Fruit fly (Drosophila melanogaster) whole organism, wandering third instar larva: ENCODE data around the gene CG43814.
A peak's percentile ranks its signal among the peaks of the same experiment; 100 is the strongest.

ENCODE experiments used
- Abd-B ChIP-seq: fragments of >200 bp; optimal IDR thresholded peaks from 2 replicates; lab custom pipeline; 2017; ENCODE audit warnings: missing biosample characterization, missing genetic modification characterization
- CG9705 ChIP-seq: fragments of 200-800 bp; sonication (Bioruptor generic); optimal IDR thresholded peaks from 2 replicates; lab custom pipeline; 2018; ENCODE audit warnings: missing biosample characterization, mild to moderate bottlenecking, missing genetic modification characterization
- CrebA ChIP-seq: fragments of 200-800 bp; sonication (Bioruptor generic); optimal IDR thresholded peaks from 2 replicates; lab custom pipeline; 2016; ENCODE audit warnings: missing biosample characterization, mild to moderate bottlenecking, missing genetic modification characterization, borderline replicate concordance
- Dfd ChIP-seq: fragments of >200 bp; optimal IDR thresholded peaks from 2 replicates; lab custom pipeline; 2017; ENCODE audit warnings: missing biosample characterization, missing genetic modification characterization
- Dif ChIP-seq: fragments of 200-275, 200-300 bp; sonication (Bioruptor generic); optimal IDR thresholded peaks from 2 replicates; lab custom pipeline; 2018; ENCODE audit warnings: missing biosample characterization, missing genetic modification characterization; ENCODE audit not compliant: partially characterized antibody
- GATAd ChIP-seq: sonication (Bioruptor generic); optimal IDR thresholded peaks from 2 replicates; lab custom pipeline; 2016; ENCODE audit warnings: missing biosample characterization, missing genetic modification characterization
- HLH106 ChIP-seq: fragments of 200-800 bp; optimal IDR thresholded peaks from 3 replicates; lab custom pipeline; 2019; ENCODE audit warnings: missing biosample characterization, mild to moderate bottlenecking, missing genetic modification characterization, moderate library complexity
- Hnf4 ChIP-seq: fragments of 200-800 bp; sonication (Bioruptor generic); optimal IDR thresholded peaks from 2 replicates; lab custom pipeline; 2016; ENCODE audit warnings: missing biosample characterization, mild to moderate bottlenecking, missing genetic modification characterization
- Hr78 ChIP-seq: fragments of >200 bp; optimal IDR thresholded peaks from 2 replicates; lab custom pipeline; 2017; ENCODE audit warnings: missing biosample characterization, missing genetic modification characterization
- Hr83 ChIP-seq: fragments of 200-300 bp; sonication (Bioruptor generic); optimal IDR thresholded peaks from 2 replicates; lab custom pipeline; 2016; ENCODE audit warnings: missing biosample characterization, mild to moderate bottlenecking, missing genetic modification characterization, moderate library complexity; ENCODE audit not compliant: poor library complexity, severe bottlenecking
- Jra ChIP-seq: sonication (Bioruptor generic); optimal IDR thresholded peaks from 2 replicates; lab custom pipeline; 2016; ENCODE audit warnings: missing biosample characterization, missing genetic modification characterization
- Mio ChIP-seq: sonication (Bioruptor generic); optimal IDR thresholded peaks from 2 replicates; lab custom pipeline; 2016; ENCODE audit warnings: missing biosample characterization, missing genetic modification characterization
- Myc ChIP-seq: fragments of >200 bp; optimal IDR thresholded peaks from 2 replicates; lab custom pipeline; 2017
- N ChIP-seq: fragments of >200 bp; optimal IDR thresholded peaks from 2 replicates; lab custom pipeline; 2018; ENCODE audit warnings: missing biosample characterization, missing external identifiers, missing genetic modification characterization
- OdsH ChIP-seq: fragments of 200-800 bp; sonication (Bioruptor generic); optimal IDR thresholded peaks from 2 replicates; lab custom pipeline; 2016; ENCODE audit warnings: missing biosample characterization, mild to moderate bottlenecking, missing genetic modification characterization
- Rel ChIP-seq, 2 experiments: fragments of 200-800 bp; sonication (Bioruptor generic) in 1 of 2; optimal IDR thresholded peaks; 2 replicates in 1 of 2; 3 replicates in 1 of 2; lab custom pipeline; 2016 to 2019; ENCODE audit warnings: mild to moderate bottlenecking in 2 of 2, missing biosample characterization in 2 of 2, missing genetic modification characterization in 2 of 2, moderate library complexity in 1 of 2
- Sp1 ChIP-seq: fragments of 200-800 bp; sonication (Bioruptor generic); optimal IDR thresholded peaks from 3 replicates; lab custom pipeline; 2019; ENCODE audit warnings: missing biosample characterization, mild to moderate bottlenecking, missing genetic modification characterization, moderate library complexity
- Vsx2 ChIP-seq: fragments of 200-300, 225-300 bp; sonication (Bioruptor generic); optimal IDR thresholded peaks from 2 replicates; lab custom pipeline; 2018; ENCODE audit warnings: missing biosample characterization, missing genetic modification characterization; ENCODE audit not compliant: partially characterized antibody
- br ChIP-seq: fragments of 200-800 bp; sonication (Bioruptor generic); optimal IDR thresholded peaks from 2 replicates; lab custom pipeline; 2016; ENCODE audit warnings: missing biosample characterization, missing genetic modification characterization
- brk ChIP-seq: fragments of 200-800 bp; sonication (Bioruptor generic); optimal IDR thresholded peaks from 2 replicates; lab custom pipeline; 2016; ENCODE audit warnings: missing biosample characterization, mild to moderate bottlenecking, missing genetic modification characterization
- dl ChIP-seq, 2 experiments: fragments of 175-275, 200-275 bp in 1 of 2; fragments of 200-275 bp in 1 of 2; sonication (Bioruptor generic); optimal IDR thresholded peaks; lab custom pipeline; 2018; ENCODE audit warnings: mild to moderate bottlenecking in 2 of 2, missing biosample characterization in 2 of 2, missing genetic modification characterization in 2 of 2, moderate library complexity in 2 of 2; ENCODE audit not compliant: partially characterized antibody in 2 of 2, insufficient read depth in 1 of 2
- dmrt93B ChIP-seq: fragments of 200-800 bp; sonication (Bioruptor generic); optimal IDR thresholded peaks from 2 replicates; lab custom pipeline; 2018; ENCODE audit warnings: missing biosample characterization, mild to moderate bottlenecking, missing genetic modification characterization
- dsf ChIP-seq: sonication (Bioruptor generic); optimal IDR thresholded peaks from 2 replicates; lab custom pipeline; 2016; ENCODE audit warnings: missing biosample characterization, missing genetic modification characterization, borderline replicate concordance
- foxo ChIP-seq, 2 experiments: fragments of 200-800 bp; sonication (Bioruptor generic); optimal IDR thresholded peaks; 2 replicates in 1 of 2; 3 replicates in 1 of 2; lab custom pipeline; 2016 to 2017; ENCODE audit warnings: missing biosample characterization in 2 of 2, missing genetic modification characterization in 2 of 2
- fru ChIP-seq: fragments of 200-800 bp; sonication (Bioruptor generic); optimal IDR thresholded peaks from 3 replicates; lab custom pipeline; 2016; ENCODE audit warnings: missing biosample characterization, mild to moderate bottlenecking, missing genetic modification characterization
- h ChIP-seq: fragments of 200-800 bp; sonication (Bioruptor generic); optimal IDR thresholded peaks from 3 replicates; lab custom pipeline; 2016; ENCODE audit warnings: missing biosample characterization, mild to moderate bottlenecking, missing genetic modification characterization
- jim ChIP-seq: fragments of 175-275, 200-325 bp; sonication (Bioruptor generic); optimal IDR thresholded peaks from 2 replicates; lab custom pipeline; 2016; ENCODE audit warnings: missing biosample characterization, mild to moderate bottlenecking, missing genetic modification characterization
- lola ChIP-seq: fragments of >200 bp; optimal IDR thresholded peaks from 2 replicates; lab custom pipeline; 2017; ENCODE audit warnings: missing biosample characterization, missing genetic modification characterization
- pan ChIP-seq: fragments of >200 bp; optimal IDR thresholded peaks from 2 replicates; lab custom pipeline; 2017
- psq ChIP-seq: fragments of 200-800 bp; sonication (Bioruptor generic); optimal IDR thresholded peaks from 3 replicates; lab custom pipeline; 2017; ENCODE audit warnings: missing biosample characterization, mild to moderate bottlenecking, missing genetic modification characterization, moderate library complexity
- sage ChIP-seq: fragments of 200-800 bp; sonication (Bioruptor generic); optimal IDR thresholded peaks from 2 replicates; lab custom pipeline; 2016; ENCODE audit warnings: missing biosample characterization, mild to moderate bottlenecking, missing genetic modification characterization
- sv ChIP-seq: fragments of 200-800 bp; sonication (Bioruptor generic); optimal IDR thresholded peaks from 3 replicates; lab custom pipeline; 2016; ENCODE audit warnings: missing biosample characterization, missing genetic modification characterization
- tai ChIP-seq: sonication (Bioruptor generic); optimal IDR thresholded peaks from 2 replicates; lab custom pipeline; 2016; ENCODE audit warnings: missing biosample characterization, missing genetic modification characterization
- woc ChIP-seq: sonication (Bioruptor generic); optimal IDR thresholded peaks from 2 replicates; lab custom pipeline; 2016; ENCODE audit warnings: missing biosample characterization, mild to moderate bottlenecking, missing genetic modification characterization

The CG43814 gene

DNA sequence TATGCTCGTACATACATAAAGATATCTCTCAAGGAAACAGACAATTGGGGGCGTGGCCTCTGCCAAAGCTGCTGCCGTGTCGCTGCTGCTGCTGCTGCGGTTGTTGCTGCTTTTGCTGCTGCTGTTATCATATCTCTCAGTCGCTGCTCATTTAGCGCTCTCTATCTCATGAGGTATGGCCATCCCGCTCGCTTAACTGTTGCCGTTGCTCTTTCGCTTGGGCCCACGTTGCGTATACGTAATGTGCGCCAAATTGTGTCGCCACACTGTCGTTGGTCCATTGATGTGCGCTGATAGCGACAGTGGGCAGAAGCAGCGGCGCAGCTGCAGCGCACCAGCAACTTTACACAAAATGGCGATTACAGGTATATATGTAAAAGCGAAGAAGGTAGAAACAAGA is 8.7 kb downstream of the CG43814 start:
- TF ChIP-seq dmrt93B (GFP tag; lab: Kevin White, UChicago) (no peak), Dif (GFP tag; lab: Kevin White, UChicago) (peak; percentile 7), Dfd (GFP tag; lab: Kevin White, UChicago) (peak; percentile 52), GATAd (GFP tag; lab: Kevin White, UChicago) (no peak)

DNA sequence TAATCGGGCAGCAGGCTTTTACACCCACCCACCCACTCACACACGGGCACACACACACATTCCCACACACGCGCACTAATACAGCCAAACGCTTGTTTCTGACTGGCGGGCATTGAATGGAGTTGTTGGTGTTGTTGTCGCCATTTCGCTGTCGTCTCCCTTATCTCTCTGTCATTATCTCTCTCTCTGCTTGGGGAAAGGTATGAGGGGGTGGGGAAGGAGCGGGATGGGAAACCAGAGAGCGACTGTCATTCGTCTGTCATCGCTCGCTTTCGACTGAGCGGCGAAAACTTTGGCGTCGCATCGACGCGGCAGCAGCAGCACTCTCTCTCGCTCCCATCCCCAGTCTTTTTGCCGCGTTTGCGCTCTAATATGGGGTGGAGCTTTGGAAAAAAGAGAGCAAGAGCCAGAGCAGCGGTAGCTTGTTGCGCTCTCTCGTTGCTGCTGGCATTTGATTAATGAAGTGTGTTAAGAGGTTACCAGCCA is 9.2 kb downstream of the CG43814 start:
- no peak for TF ChIP-seq Jra (GFP tag; lab: Kevin White, UChicago)
- no peak for TF ChIP-seq HLH106 (tag; lab: Kevin White, UChicago)
- TF ChIP-seq jim (GFP tag; lab: Kevin White, UChicago) = no peak
- no peak for TF ChIP-seq foxo (GFP tag; optimal IDR thresholded peaks at IDR 0.05; lab: Kevin White, UChicago)
- no peak for TF ChIP-seq Rel (GFP tag; optimal IDR thresholded peaks at IDR 0.05; lab: Kevin White, UChicago)
- TF ChIP-seq Rel (tag; optimal IDR thresholded peaks at IDR 0.05; lab: Kevin White, UChicago) = no peak
- no peak for TF ChIP-seq Myc
- TF ChIP-seq Dfd (GFP tag; lab: Kevin White, UChicago) = no peak
- no peak for TF ChIP-seq psq (GFP tag; lab: Kevin White, UChicago)
- peak; percentile 76 for TF ChIP-seq Vsx2 (GFP tag; lab: Kevin White, UChicago)
- TF ChIP-seq dmrt93B (GFP tag; lab: Kevin White, UChicago) = no peak
- no peak for TF ChIP-seq lola (GFP tag; lab: Kevin White, UChicago)
- peak; percentile 26 for TF ChIP-seq h (GFP tag; lab: Kevin White, UChicago)
- TF ChIP-seq Hr78 = no peak
- peak; percentile 56 for TF ChIP-seq Dif (GFP tag; lab: Kevin White, UChicago)
- TF ChIP-seq pan (lab: Kevin White, UChicago) = no peak
- TF ChIP-seq Mio (GFP tag; lab: Kevin White, UChicago) = no peak
- no peak for TF ChIP-seq Abd-B (GFP tag; lab: Kevin White, UChicago)
- no peak for TF ChIP-seq fru (GFP tag; lab: Kevin White, UChicago)
- no peak for TF ChIP-seq tai (GFP tag; lab: Kevin White, UChicago)
- TF ChIP-seq woc = no peak
- TF ChIP-seq CrebA (GFP tag; lab: Kevin White, UChicago) = no peak
- peak; percentile 60 to 71 for TF ChIP-seq dl (GFP tag; optimal IDR thresholded peaks at IDR 0.05; lab: Kevin White, UChicago; ENCODE audit: insufficient read depth in 1 of 2, partially characterized antibody in 2 of 2)
- TF ChIP-seq br (GFP tag; lab: Kevin White, UChicago) = no peak
- TF ChIP-seq OdsH (GFP tag; lab: Kevin White, UChicago) = no peak
- no peak for TF ChIP-seq dsf (GFP tag; lab: Kevin White, UChicago)
- TF ChIP-seq GATAd (GFP tag; lab: Kevin White, UChicago) = no peak
- no peak for TF ChIP-seq N (GFP tag; lab: Kevin White, UChicago)
- peak; percentile 32 for TF ChIP-seq Hr83 (GFP tag; lab: Kevin White, UChicago)
- no peak for TF ChIP-seq sage (GFP tag; lab: Kevin White, UChicago)
- no peak for TF ChIP-seq Sp1 (GFP tag; lab: Kevin White, UChicago)
- TF ChIP-seq Hnf4 = no peak
- no peak for TF ChIP-seq CG9705 (GFP tag; lab: Kevin White, UChicago)
- no peak for TF ChIP-seq sv
- no peak for TF ChIP-seq brk

DNA sequence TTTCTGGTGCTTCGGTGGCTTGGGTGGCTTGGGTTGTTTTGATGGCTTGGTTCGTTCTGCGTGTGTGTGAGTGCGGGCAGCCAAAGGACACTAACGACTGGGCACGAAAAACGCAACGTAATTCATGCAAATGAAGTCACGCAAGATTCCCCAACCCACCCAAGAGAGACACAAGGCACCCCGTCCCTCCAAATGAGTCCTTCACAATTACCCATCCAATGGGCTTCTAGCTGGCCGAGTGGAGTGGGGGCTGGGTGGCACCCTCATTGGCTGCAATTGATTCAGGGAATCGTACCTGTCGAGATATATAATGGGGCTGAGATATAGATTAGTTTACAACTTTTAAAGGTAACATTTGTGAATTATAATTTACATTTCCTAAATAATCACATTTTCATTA is 11.9 kb downstream of the CG43814 start:
- no peak for TF ChIP-seq Dfd (GFP tag; lab: Kevin White, UChicago)
- TF ChIP-seq psq (GFP tag; lab: Kevin White, UChicago) = no peak
- no peak for TF ChIP-seq brk
- no peak for TF ChIP-seq lola (GFP tag; lab: Kevin White, UChicago)
- TF ChIP-seq pan (lab: Kevin White, UChicago) = no peak
- no peak for TF ChIP-seq dl (GFP tag; optimal IDR thresholded peaks at IDR 0.05; lab: Kevin White, UChicago; ENCODE audit: insufficient read depth in 1 of 2, partially characterized antibody in 2 of 2)
- no peak for TF ChIP-seq OdsH (GFP tag; lab: Kevin White, UChicago)
- no peak for TF ChIP-seq br (GFP tag; lab: Kevin White, UChicago)
- TF ChIP-seq sv = no peak
- no peak for TF ChIP-seq tai (GFP tag; lab: Kevin White, UChicago)
- no peak for TF ChIP-seq Hr78
- no peak for TF ChIP-seq GATAd (GFP tag; lab: Kevin White, UChicago)
- TF ChIP-seq, all 38 proteins: peak for 0
